Fruit fly (Drosophila melanogaster): ENCODE results near the gene CG13950.

CG13950 gene

DNA sequence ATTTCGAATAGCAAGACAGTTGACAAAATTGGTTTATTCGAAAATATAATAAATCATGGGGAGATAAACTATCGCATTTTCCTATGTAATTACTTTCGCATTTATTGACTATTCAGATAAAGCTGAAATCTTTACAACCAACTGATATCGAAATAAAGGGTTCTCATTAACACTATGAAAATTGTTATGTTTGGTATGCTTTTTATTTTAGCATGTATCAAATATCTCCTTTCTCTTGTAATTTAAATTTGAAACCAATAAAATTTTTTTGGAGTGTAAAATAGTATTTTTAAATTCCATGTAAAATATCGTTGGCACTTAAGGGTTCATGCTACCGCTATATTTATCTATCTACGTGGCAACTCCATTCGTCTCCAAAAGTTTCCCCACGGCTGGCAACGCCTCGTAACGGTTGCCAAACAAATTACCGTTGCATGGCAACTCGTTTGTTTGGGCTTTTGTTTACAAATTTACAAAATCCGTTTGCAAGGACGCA, 4.9 kb upstream of the CG13950 start, which contains the start of gene CG13949 (continued):
- TF ChIP-seq cwo (GFP tag; optimal IDR thresholded peaks at IDR 0.05), result peak; percentile 37
- peak; percentile 65; the same call in 2 of the 3 replicates for TF ChIP-seq CG6791 (GFP tag; IDR thresholded peaks at IDR 0.05; ENCODE audit: partially characterized antibody)
- peak; percentile 64 for TF ChIP-seq stwl (tag; optimal IDR thresholded peaks at IDR 0.05)
- TF ChIP-seq TFAM (GFP tag; optimal IDR thresholded peaks at IDR 0.05), result no peak
- no peak for TF ChIP-seq hth (optimal IDR thresholded peaks at IDR 0.05)
- TF ChIP-seq CG12942 (GFP tag; optimal IDR thresholded peaks at IDR 0.05), result peak; percentile 37
- TF ChIP-seq mirr (GFP tag; optimal IDR thresholded peaks at IDR 0.05), result peak; percentile 90
- TF ChIP-seq CG14965 (GFP tag; optimal IDR thresholded peaks at IDR 0.05; ENCODE audit: borderline replicate concordance), result no peak
- peak; percentile 72 for TF ChIP-seq CG10267 (tag; optimal IDR thresholded peaks at IDR 0.05)
- peak; percentile 51 for TF ChIP-seq Dp (GFP tag; optimal IDR thresholded peaks at IDR 0.05)
- peak; percentile 38 for TF ChIP-seq fd3F (GFP tag; optimal IDR thresholded peaks at IDR 0.05)
- peak; percentile 64; the same call in 1 of the 2 replicates for TF ChIP-seq wdn (GFP tag; IDR thresholded peaks at IDR 0.05)
- no peak for TF ChIP-seq sna (GFP tag; IDR thresholded peaks at IDR 0.05; ENCODE audit: partially characterized antibody)
- TF ChIP-seq Hmr (GFP tag; optimal IDR thresholded peaks at IDR 0.05), result peak; percentile 94
- peak; percentile 11 to 66 for TF ChIP-seq chif (GFP tag; optimal IDR thresholded peaks at IDR 0.05)
- peak; percentile 47 for TF ChIP-seq pnt (GFP tag; optimal IDR thresholded peaks at IDR 0.05)
- TF ChIP-seq CG17359 (tag; optimal IDR thresholded peaks at IDR 0.05), result peak; percentile 62
- TF ChIP-seq CG8924 (tag; optimal IDR thresholded peaks at IDR 0.05), result peak; percentile 53
- TF ChIP-seq CG4617 (GFP tag; optimal IDR thresholded peaks at IDR 0.05; ENCODE audit: borderline replicate concordance), result peak; percentile 8
- TF ChIP-seq CG6765 (GFP tag; optimal IDR thresholded peaks at IDR 0.05), result peak; percentile 12
- peak; percentile 77; the same call in 2 of the 3 replicates for TF ChIP-seq zfh1 (GFP tag; IDR thresholded peaks at IDR 0.05)
- TF ChIP-seq BEAF-32 (GFP tag; optimal IDR thresholded peaks at IDR 0.05), result peak; percentile 65
- peak; percentile 21 for TF ChIP-seq dmrt11E (tag; optimal IDR thresholded peaks at IDR 0.05)
- no peak for TF ChIP-seq ab (GFP tag; optimal IDR thresholded peaks at IDR 0.05)
- peak; percentile 46 for TF ChIP-seq CG1233 (GFP tag; optimal IDR thresholded peaks at IDR 0.05)
- peak; percentile 48 for TF ChIP-seq chn (GFP tag; optimal IDR thresholded peaks at IDR 0.05)
- TF ChIP-seq CG2129 (GFP tag; IDR thresholded peaks at IDR 0.05; ENCODE audit: partially characterized antibody), result peak; percentile 26; the same call in 1 of the 2 replicates
- peak; percentile 83 for TF ChIP-seq CG14441 (GFP tag; IDR thresholded peaks at IDR 0.05)
- TF ChIP-seq tup (GFP tag; optimal IDR thresholded peaks at IDR 0.05), result no peak
- no peak for TF ChIP-seq CG15073 (GFP tag; optimal IDR thresholded peaks at IDR 0.05)
- TF ChIP-seq Sox102F (GFP tag; optimal IDR thresholded peaks at IDR 0.05), result peak; percentile 67
- TF ChIP-seq dati (GFP tag; IDR thresholded peaks at IDR 0.05), result peak; percentile 60; the same call in 1 of the 2 replicates
- peak; percentile 47 for TF ChIP-seq ssp (GFP tag; IDR thresholded peaks at IDR 0.05)
- TF ChIP-seq E2f2 (GFP tag; IDR thresholded peaks at IDR 0.05), result peak; percentile 64
- no peak for TF ChIP-seq vfl (GFP tag; optimal IDR thresholded peaks at IDR 0.05)
- TF ChIP-seq Chrac-16 (GFP tag; optimal IDR thresholded peaks at IDR 0.05), result peak; percentile 59
- no peak for TF ChIP-seq D19B (GFP tag; optimal IDR thresholded peaks at IDR 0.05)
- TF ChIP-seq ATbp (GFP tag; optimal IDR thresholded peaks at IDR 0.05), result peak; percentile 37
- TF ChIP-seq CG31224 (GFP tag; IDR thresholded peaks at IDR 0.05), result peak; percentile 69
- TF ChIP-seq Deaf1 (tag; optimal IDR thresholded peaks at IDR 0.05), result peak; percentile 33
- TF ChIP-seq CG11696 (GFP tag; IDR thresholded peaks at IDR 0.05), result 0 out of 2 replicates have a peak, but pooled peaks have one; percentile 57
- TF ChIP-seq Atf-2 (GFP tag; optimal IDR thresholded peaks at IDR 0.05), result peak; percentile 33
- no peak for TF ChIP-seq bigmax (GFP tag; optimal IDR thresholded peaks at IDR 0.05)
- TF ChIP-seq Oaz (GFP tag; IDR thresholded peaks at IDR 0.05), result no peak
- no peak for TF ChIP-seq lov (optimal IDR thresholded peaks at IDR 0.05)
- no peak for TF ChIP-seq lov (GFP tag; IDR thresholded peaks at IDR 0.05)
- peak; percentile 58 for TF ChIP-seq her (GFP tag; optimal IDR thresholded peaks at IDR 0.05)
- no peak for TF ChIP-seq ham (GFP tag; IDR thresholded peaks at IDR 0.05)
- peak in 1 of 2 experiments; percentile 3 for TF ChIP-seq insv (GFP tag; optimal IDR thresholded peaks at IDR 0.05)
- TF ChIP-seq CG18011 (GFP tag; optimal IDR thresholded peaks at IDR 0.05), result peak; percentile 35

All from whole organism, embryonic.